Fruit fly (Drosophila melanogaster): ENCODE data around the gene TBC1D23.

DNA sequence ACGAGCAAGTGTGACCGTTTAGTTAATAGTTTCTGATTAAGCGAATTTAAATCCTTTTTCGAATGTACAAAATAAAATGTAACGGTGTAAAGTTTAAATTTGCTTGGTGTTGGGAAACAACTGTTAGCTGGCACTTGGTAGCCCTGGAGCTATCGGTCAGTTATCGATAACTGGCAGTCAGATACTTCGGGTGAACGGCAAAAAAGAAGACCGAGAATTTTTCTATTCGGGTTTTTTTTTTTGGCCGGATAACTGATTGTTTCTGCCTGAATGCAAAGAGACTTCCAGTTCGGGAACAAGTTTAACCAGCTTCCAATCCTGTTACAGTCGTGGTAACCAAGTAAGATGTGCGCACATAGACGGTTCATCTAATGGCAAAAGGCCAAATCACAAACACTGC, 48.4 kb downstream of the TBC1D23 start, which contains the start of gene CG4896:
- TF ChIP-seq CTCF (optimal IDR thresholded peaks at IDR 0.05) (no peak), CG8478 (optimal IDR thresholded peaks at IDR 0.05) (no peak)

Measured in S2 (cell line).